Worm (Caenorhabditis elegans) whole organism, late embryonic: ENCODE measurements around the gene str-45.

Source experiments
- C38D4.7 ChIP-seq: fragments of 200-800 bp; sonication (Bioruptor generic); optimal IDR thresholded peaks from 2 replicates; lab custom pipeline; 2018; ENCODE audit warnings: mild to moderate bottlenecking, missing genetic modification characterization, moderate library complexity, missing compliant biosample characterization
- K09A11.1 ChIP-seq: sonication (generic microtip); optimal IDR thresholded peaks from 2 replicates; lab custom pipeline; 2017; ENCODE audit warnings: antibody characterized with exemption, mild to moderate bottlenecking, missing genetic modification characterization, missing compliant biosample characterization; ENCODE audit not compliant: insufficient read depth
- ama-1 ChIP-seq: fragments of 150-350 bp; optimal IDR thresholded peaks from 2 replicates; lab custom pipeline; 2014
- ceh-18 ChIP-seq: sonication (generic microtip); optimal IDR thresholded peaks from 2 replicates; lab custom pipeline; 2016; ENCODE audit warnings: missing genetic modification characterization, missing compliant biosample characterization
- ceh-30 ChIP-seq: fragments of 150-350 bp; optimal IDR thresholded peaks from 2 replicates; lab custom pipeline; 2014; ENCODE audit warnings: missing biosample characterization, missing genetic modification characterization
- ceh-9 ChIP-seq: sonication (generic microtip); optimal IDR thresholded peaks from 2 replicates; lab custom pipeline; 2016; ENCODE audit warnings: mild to moderate bottlenecking, missing genetic modification characterization, inconsistent platforms, missing compliant biosample characterization
- eyg-1 ChIP-seq: sonication (generic microtip); optimal IDR thresholded peaks from 2 replicates; lab custom pipeline; 2016; ENCODE audit warnings: missing genotype, missing genetic modification characterization, missing compliant biosample characterization
- fkh-10 ChIP-seq: fragments of 150-350 bp; optimal IDR thresholded peaks from 2 replicates; lab custom pipeline; 2014; ENCODE audit warnings: missing biosample characterization, missing genetic modification reagents, missing genetic modification characterization
- hlh-30 ChIP-seq: sonication (generic microtip); optimal IDR thresholded peaks from 2 replicates; lab custom pipeline; 2017; ENCODE audit warnings: antibody characterized with exemption, missing genetic modification characterization, missing compliant biosample characterization; ENCODE audit not compliant: insufficient read depth
- nhr-11 ChIP-seq: fragments of 150-350 bp; optimal IDR thresholded peaks from 2 replicates; lab custom pipeline; 2014; ENCODE audit warnings: missing biosample characterization, missing genetic modification characterization
- pat-9 ChIP-seq: fragments of 200-800 bp; sonication (Bioruptor generic); optimal IDR thresholded peaks from 2 replicates; lab custom pipeline; 2018; ENCODE audit warnings: mild to moderate bottlenecking, missing genetic modification characterization, moderate library complexity, missing compliant biosample characterization
- pqm-1 ChIP-seq: sonication (generic microtip); optimal IDR thresholded peaks from 2 replicates; lab custom pipeline; 2016; ENCODE audit warnings: missing genetic modification characterization, missing compliant biosample characterization
- unc-42 ChIP-seq: sonication (generic microtip); optimal IDR thresholded peaks from 2 replicates; lab custom pipeline; 2016; ENCODE audit warnings: missing genotype, missing genetic modification characterization, missing compliant biosample characterization

DNA sequence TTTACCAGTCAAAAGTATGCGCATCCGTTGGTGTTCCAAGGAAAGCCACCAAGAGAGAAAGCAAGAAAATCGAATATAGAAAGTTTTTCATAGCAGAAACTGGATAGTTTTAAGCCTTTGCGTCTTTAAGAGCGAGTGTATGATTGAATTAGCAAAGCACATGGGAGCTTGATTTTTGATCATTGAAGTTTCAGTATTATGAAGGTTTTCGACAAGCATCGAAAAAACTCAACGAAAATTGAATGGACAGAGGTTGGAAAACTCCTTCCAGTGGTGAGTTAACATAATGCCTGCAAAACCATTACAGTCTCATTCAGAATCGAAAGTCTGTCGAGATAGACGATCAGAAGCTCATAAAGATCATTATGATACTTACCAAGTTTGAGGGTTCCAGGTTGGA lies 35.1 kb downstream of the str-45 start, which contains the start of gene Y75B12B.13:
- TF ChIP-seq C38D4.7 (GFP tag; lab: Kevin White, UChicago): no peak
- no peak for TF ChIP-seq hlh-30
- TF ChIP-seq ceh-18: no peak
- no peak for TF ChIP-seq pqm-1 (tag; lab: Kevin White, UChicago)
- no peak for TF ChIP-seq ceh-30 (tag; lab: Kevin White, UChicago)
- TF ChIP-seq pat-9 (tag; lab: Kevin White, UChicago): no peak
- no peak for TF ChIP-seq unc-42 (tag; lab: Kevin White, UChicago)
- no peak for TF ChIP-seq K09A11.1 (tag; lab: Kevin White, UChicago)
- TF ChIP-seq nhr-11: no peak
- no peak for TF ChIP-seq fkh-10 (GFP tag; lab: Kevin White, UChicago)
- no peak for TF ChIP-seq eyg-1
- no peak for TF ChIP-seq ama-1 (lab: Kevin White, UChicago)
- TF ChIP-seq ceh-9 (tag; lab: Kevin White, UChicago): no peak
